Worm (Caenorhabditis elegans) whole organism, L4/young adult: ENCODE results near the gene F59H6.14.
"Not testable (repeated sequence)": the region's sequence is repeated elsewhere in the genome, so short reads cannot be mapped to it uniquely, and the experiment has no call there.

Experiments used
- W03F9.2 ChIP-seq: fragments of 150-350 bp; optimal IDR thresholded peaks from 2 replicates; lab custom pipeline; 2014; ENCODE audit warnings: missing biosample characterization, missing genetic modification characterization
- dao-5 ChIP-seq: sonication (generic microtip); optimal IDR thresholded peaks from 2 replicates; lab custom pipeline; 2016; ENCODE audit warnings: missing genotype, missing genetic modification characterization, moderate library complexity, missing compliant biosample characterization
- him-1 ChIP-seq: sonication (generic microtip); optimal IDR thresholded peaks from 2 replicates; lab custom pipeline; 2016; ENCODE audit warnings: missing genotype, missing genetic modification reagents, missing genetic modification characterization, missing compliant biosample characterization

The F59H6.14 gene

ce11 chrII:2033286-2033685, at the start of gene F59H6.14:
TSS of gene F59H6.14 (plus strand) at chrII:2033586.
- TF ChIP-seq W03F9.2 (no peak), him-1 (tag; lab: Kevin White, UChicago) (no peak), dao-5 (tag; lab: Kevin White, UChicago) (no peak)

- TF ChIP-seq him-1 (tag; lab: Kevin White, UChicago) (no peak), dao-5 (tag; lab: Kevin White, UChicago) (no peak), W03F9.2 (no peak)
Measured at ce11 chrII:1986979-1987378, 46.4 kb upstream of the F59H6.14 start, which contains the start of gene Y16E11A.4. TSS of gene Y16E11A.4 (plus strand) at chrII:1987279.

- TF ChIP-seq W03F9.2 = no peak
Measured at ce11 chrII:1989010-1989409, 44.4 kb upstream of the F59H6.14 start, which contains the start of gene math-44. TSS of gene math-44 (plus strand) at chrII:1989310.

- TF ChIP-seq dao-5 (tag; lab: Kevin White, UChicago) (no peak), him-1 (tag; lab: Kevin White, UChicago) (no peak), W03F9.2 (no peak)
Measured at ce11 chrII:1993738-1994137, 39.6 kb upstream of the F59H6.14 start, which contains the start of gene math-21. TSS of gene math-21 (plus strand) at chrII:1994038.

ce11 chrII:1995744-1996143, 37.6 kb upstream of the F59H6.14 start:
- no peak for TF ChIP-seq dao-5 (tag; lab: Kevin White, UChicago)
- TF ChIP-seq W03F9.2 = no peak
- no peak for TF ChIP-seq him-1 (tag; lab: Kevin White, UChicago)

ce11 chrII:1996237-1996636, 37.1 kb upstream of the F59H6.14 start, which contains the start of gene math-20:
TSS of gene math-20 (plus strand) at chrII:1996537.
- TF ChIP-seq dao-5 (tag; lab: Kevin White, UChicago) (no peak), W03F9.2 (no peak), him-1 (tag; lab: Kevin White, UChicago) (no peak)

ce11 chrII:1998561-1998960, 34.8 kb upstream of the F59H6.14 start, which contains the start of gene math-19:
TSS of gene math-19 (plus strand) at chrII:1998861.
- TF ChIP-seq him-1 (tag; lab: Kevin White, UChicago); W03F9.2; dao-5 (tag; lab: Kevin White, UChicago): not testable (repeated sequence)

ce11 chrII:2000720-2001119, 32.7 kb upstream of the F59H6.14 start, which contains the start of gene ceh-84:
TSS of gene ceh-84 (minus strand) at chrII:2000820.
- not testable (repeated sequence) for TF ChIP-seq him-1 (tag; lab: Kevin White, UChicago); W03F9.2; dao-5 (tag; lab: Kevin White, UChicago)

ce11 chrII:2011179-2011578, 22.2 kb upstream of the F59H6.14 start:
- no peak for TF ChIP-seq him-1 (tag; lab: Kevin White, UChicago)
- no peak for TF ChIP-seq dao-5 (tag; lab: Kevin White, UChicago)
- TF ChIP-seq W03F9.2 = no peak

- TF ChIP-seq him-1 (tag; lab: Kevin White, UChicago) (no peak), dao-5 (tag; lab: Kevin White, UChicago) (no peak)
Measured at ce11 chrII:2012698-2013097, 20.7 kb upstream of the F59H6.14 start, which contains the start of gene F59H6.15. TSS of gene F59H6.15 (plus strand) at chrII:2012998.

- TF ChIP-seq dao-5 (tag; lab: Kevin White, UChicago) (no peak), W03F9.2 (no peak), him-1 (tag; lab: Kevin White, UChicago) (no peak)
Measured at ce11 chrII:2013856-2014255, 19.5 kb upstream of the F59H6.14 start.

- TF ChIP-seq dao-5 (tag; lab: Kevin White, UChicago); him-1 (tag; lab: Kevin White, UChicago); W03F9.2: not testable (repeated sequence)
Measured at ce11 chrII:2023514-2023913, 9.9 kb upstream of the F59H6.14 start, which contains the start of gene cya-2. TSS of gene cya-2 (minus strand) at chrII:2023614.

- TF ChIP-seq dao-5 (tag; lab: Kevin White, UChicago) = no peak
- TF ChIP-seq him-1 (tag; lab: Kevin White, UChicago) = no peak
- TF ChIP-seq W03F9.2 = no peak
Measured at ce11 chrII:2026525-2026924, 6.9 kb upstream of the F59H6.14 start, which contains the start of gene bath-21. TSS of gene bath-21 (minus strand) at chrII:2026625.

- TF ChIP-seq dao-5 (tag; lab: Kevin White, UChicago) = no peak
- TF ChIP-seq him-1 (tag; lab: Kevin White, UChicago) = no peak
- TF ChIP-seq W03F9.2 = no peak
Measured at ce11 chrII:2028712-2029111, 4.7 kb upstream of the F59H6.14 start, which contains the start of gene bath-1. TSS of gene bath-1 (minus strand) at chrII:2028812.

ce11 chrII:2030367-2030766, 3.0 kb upstream of the F59H6.14 start, which contains the start of gene bath-3:
TSS of gene bath-3 (minus strand) at chrII:2030467.
- no peak for TF ChIP-seq dao-5 (tag; lab: Kevin White, UChicago)
